Fruit fly (Drosophila melanogaster): ENCODE measurements around the gene Gr77a.

- TF ChIP-seq CG9932 (GFP tag; IDR thresholded peaks at IDR 0.05) = no peak
- TF ChIP-seq Hmx (GFP tag; optimal IDR thresholded peaks at IDR 0.05) = no peak
- no peak for TF ChIP-seq CG2678 (tag; optimal IDR thresholded peaks at IDR 0.05)
- TF ChIP-seq CHES-1-like (GFP tag; optimal IDR thresholded peaks at IDR 0.05) = no peak
- no peak for TF ChIP-seq Chrac-16 (GFP tag; optimal IDR thresholded peaks at IDR 0.05)
- TF ChIP-seq exex (tag; optimal IDR thresholded peaks at IDR 0.05) = no peak
Observed at dm6 chr3L:20692516-20692915, 46.7 kb downstream of the Gr77a start.
